Fruit fly (Drosophila melanogaster) whole organism, embryonic: Measurements from ENCODE around the gene parvin.

Experiments used
- Abd-B ChIP-seq: fragments of 200-800 bp; sonication (Bioruptor generic); optimal IDR thresholded peaks from 2 replicates; lab custom pipeline; 2018; ENCODE audit warnings: missing biosample characterization, mild to moderate bottlenecking, missing genetic modification characterization, moderate library complexity
- Asciz ChIP-seq: fragments of 200-800 bp; sonication (Bioruptor generic); optimal IDR thresholded peaks from 2 replicates; lab custom pipeline; 2017; ENCODE audit warnings: missing biosample characterization, mild to moderate bottlenecking, missing genetic modification characterization, missing genetic modification reagents
- CG10267 ChIP-seq: fragments of 200-800 bp; sonication (Bioruptor generic); optimal IDR thresholded peaks from 2 replicates; lab custom pipeline; 2018; ENCODE audit warnings: missing biosample characterization, mild to moderate bottlenecking, missing genetic modification characterization, moderate library complexity
- CG10462 ChIP-seq: fragments of 200-800 bp; sonication (Bioruptor generic); optimal IDR thresholded peaks from 2 replicates; lab custom pipeline; 2016; ENCODE audit warnings: missing biosample characterization, missing genetic modification characterization
- CG10565 ChIP-seq: fragments of 200-800 bp; sonication (Bioruptor generic); optimal IDR thresholded peaks from 3 replicates; lab custom pipeline; 2016; ENCODE audit warnings: missing biosample characterization, mild to moderate bottlenecking, missing genetic modification characterization
- CG11085 ChIP-seq: fragments of 200-800 bp; sonication (Bioruptor generic); IDR thresholded peaks from 2 replicates; pipeline ENCODE4 v1.3.6; 2022; ENCODE audit warnings: missing biosample characterization, missing genetic modification characterization
- CG11456 ChIP-seq: fragments of 200-800 bp; sonication (Bioruptor generic); IDR thresholded peaks from 3 replicates; pipeline ENCODE4 v1.3.6; 2022; ENCODE audit warnings: missing biosample characterization, missing genetic modification characterization
- CG12391 ChIP-seq: fragments of 200-800 bp; sonication (Bioruptor generic); optimal IDR thresholded peaks from 3 replicates; lab custom pipeline; 2018; ENCODE audit warnings: missing biosample characterization, mild to moderate bottlenecking, missing genetic modification characterization, moderate library complexity
- CG13894 ChIP-seq: fragments of 200-800 bp; sonication (Bioruptor generic); optimal IDR thresholded peaks from 3 replicates; lab custom pipeline; 2018; ENCODE audit warnings: missing biosample characterization, mild to moderate bottlenecking, missing genetic modification characterization, moderate library complexity
- CG2120 ChIP-seq: fragments of 200-800 bp; sonication (Bioruptor generic); optimal IDR thresholded peaks from 3 replicates; lab custom pipeline; 2016; ENCODE audit warnings: missing biosample characterization, missing genetic modification characterization
- CG31224 ChIP-seq: fragments of 200-800 bp; sonication (Bioruptor generic); IDR thresholded peaks from 2 replicates; pipeline ENCODE4 v1.3.6; 2022; ENCODE audit warnings: missing biosample characterization, missing genetic modification characterization
- CG31365 ChIP-seq: fragments of 200-800 bp; sonication (Bioruptor generic); optimal IDR thresholded peaks from 2 replicates; lab custom pipeline; 2018; ENCODE audit warnings: missing biosample characterization, mild to moderate bottlenecking, missing genetic modification characterization
- CG32772 ChIP-seq: fragments of 200-800 bp; sonication (Bioruptor generic); IDR thresholded peaks from 2 replicates; pipeline ENCODE4 v1.3.6; 2022; ENCODE audit warnings: missing biosample characterization, missing genetic modification characterization
- CG4404 ChIP-seq: fragments of 200-800 bp; sonication (Bioruptor generic); IDR thresholded peaks from 2 replicates; pipeline ENCODE4 v1.3.6; 2022; ENCODE audit warnings: missing biosample characterization, missing genetic modification characterization
- CG6654 ChIP-seq: fragments of 200-800 bp; sonication (Bioruptor generic); optimal IDR thresholded peaks from 2 replicates; lab custom pipeline; 2017; ENCODE audit warnings: missing biosample characterization, mild to moderate bottlenecking, missing genetic modification characterization
- CG6683 ChIP-seq: fragments of 200-800 bp; sonication (Bioruptor generic); optimal IDR thresholded peaks from 2 replicates; lab custom pipeline; 2017; ENCODE audit warnings: missing biosample characterization, mild to moderate bottlenecking, missing genetic modification characterization, missing genetic modification reagents
- CG9727 ChIP-seq: fragments of 200-800 bp; sonication (Bioruptor generic); optimal IDR thresholded peaks from 3 replicates; lab custom pipeline; 2017; ENCODE audit warnings: missing biosample characterization, mild to moderate bottlenecking, missing genetic modification characterization
- Chrac-16 ChIP-seq: fragments of 200-800 bp; sonication (Bioruptor generic); optimal IDR thresholded peaks from 3 replicates; lab custom pipeline; 2016; ENCODE audit warnings: missing biosample characterization, missing genetic modification characterization
- Dip3 ChIP-seq: fragments of 200-800 bp; sonication (Bioruptor generic); optimal IDR thresholded peaks from 3 replicates; lab custom pipeline; 2016; ENCODE audit warnings: missing biosample characterization, missing genetic modification characterization
- Eip74EF ChIP-seq, 2 experiments: fragments of 200-800 bp in 1 of 2; fragments of >200 bp in 1 of 2; sonication (Bioruptor generic) in 1 of 2; optimal IDR thresholded peaks; 2 replicates each; lab custom pipeline; 2017 to 2019; ENCODE audit warnings: missing biosample characterization in 2 of 2, missing genetic modification characterization in 2 of 2, mild to moderate bottlenecking in 1 of 2, moderate library complexity in 1 of 2
- Ets65A ChIP-seq: fragments of 200-800 bp; sonication (Bioruptor generic); peaks from one replicate; lab custom pipeline; 2016; ENCODE audit warnings: missing biosample characterization, missing genetic modification characterization
- HLH54F ChIP-seq: fragments of 200-800 bp; sonication (Bioruptor generic); optimal IDR thresholded peaks from 3 replicates; lab custom pipeline; 2016; ENCODE audit warnings: missing biosample characterization, missing genetic modification characterization
- MESR4 ChIP-seq: fragments of 200-800 bp; sonication (Bioruptor generic); optimal IDR thresholded peaks from 2 replicates; lab custom pipeline; 2018; ENCODE audit warnings: missing biosample characterization, mild to moderate bottlenecking, missing genetic modification characterization, moderate library complexity
- Neu2 ChIP-seq: fragments of 200-800 bp; sonication (Bioruptor generic); optimal IDR thresholded peaks from 3 replicates; lab custom pipeline; 2016; ENCODE audit warnings: missing biosample characterization, missing genetic modification characterization, borderline replicate concordance
- Nf-YC ChIP-seq: fragments of 200-800 bp; optimal IDR thresholded peaks from 3 replicates; lab custom pipeline; 2019; ENCODE audit warnings: missing biosample characterization, mild to moderate bottlenecking, missing genetic modification characterization, moderate library complexity
- NfI ChIP-seq: fragments of 200-800 bp; sonication (Bioruptor generic); optimal IDR thresholded peaks from 3 replicates; lab custom pipeline; 2018; ENCODE audit warnings: missing biosample characterization, mild to moderate bottlenecking, missing genetic modification characterization, moderate library complexity
- Rx ChIP-seq: fragments of 200-800 bp; sonication (Bioruptor generic); IDR thresholded peaks from 2 replicates; pipeline ENCODE4 v1.3.6; 2022; ENCODE audit warnings: missing biosample characterization, missing genetic modification characterization
- Sox102F ChIP-seq: fragments of 200-800 bp; sonication (Bioruptor generic); optimal IDR thresholded peaks from 2 replicates; lab custom pipeline; 2018; ENCODE audit warnings: missing biosample characterization, mild to moderate bottlenecking, missing genetic modification characterization, moderate library complexity
- Taf1 ChIP-seq: fragments of 200-800 bp; sonication (Bioruptor generic); IDR thresholded peaks from 2 replicates; pipeline ENCODE4 v1.3.6; 2022; ENCODE audit warnings: missing biosample characterization, missing genetic modification characterization
- bbx ChIP-seq: fragments of 200-800 bp; sonication (Bioruptor generic); IDR thresholded peaks from 2 replicates; pipeline ENCODE4 v1.3.6; 2022; ENCODE audit warnings: missing biosample characterization, missing genetic modification characterization; ENCODE audit not compliant: partially characterized antibody
- bsh ChIP-seq, 2 experiments: fragments of 200-800 bp; sonication (Bioruptor generic); optimal IDR thresholded peaks; 2 replicates each; lab custom pipeline; 2017 to 2018; ENCODE audit warnings: mild to moderate bottlenecking in 2 of 2, missing biosample characterization in 2 of 2, missing genetic modification characterization in 2 of 2, moderate library complexity in 1 of 2
- btn ChIP-seq: fragments of 200-800 bp; sonication (Bioruptor generic); optimal IDR thresholded peaks from 2 replicates; lab custom pipeline; 2016; ENCODE audit warnings: missing biosample characterization, missing genetic modification characterization
- cato ChIP-seq: fragments of 200-800 bp; sonication (Bioruptor generic); optimal IDR thresholded peaks from 2 replicates; lab custom pipeline; 2016; ENCODE audit warnings: missing biosample characterization, missing genetic modification characterization, borderline replicate concordance
- caup ChIP-seq: fragments of 200-800 bp; sonication (Bioruptor generic); optimal IDR thresholded peaks from 3 replicates; lab custom pipeline; 2017; ENCODE audit warnings: missing biosample characterization, mild to moderate bottlenecking, missing genetic modification characterization, moderate library complexity; ENCODE audit not compliant: severe bottlenecking
- chm ChIP-seq: fragments of 200-800 bp; sonication (Bioruptor generic); IDR thresholded peaks from 2 replicates; pipeline ENCODE4 v1.3.6; 2022; ENCODE audit warnings: missing biosample characterization, missing genetic modification characterization
- cwo ChIP-seq: fragments of 200-800 bp; sonication (Bioruptor generic); optimal IDR thresholded peaks from 3 replicates; lab custom pipeline; 2017; ENCODE audit warnings: missing biosample characterization, missing genetic modification characterization, mild to moderate bottlenecking, moderate library complexity, missing genetic modification reagents
- danr ChIP-seq: fragments of 200-800 bp; sonication (Bioruptor generic); IDR thresholded peaks from 2 replicates; pipeline ENCODE4 v1.3.6; 2022; ENCODE audit warnings: missing biosample characterization, missing genetic modification characterization
- dpn ChIP-seq, 2 experiments: fragments of 200-800 bp; sonication (Bioruptor generic); optimal IDR thresholded peaks; 3 replicates each; lab custom pipeline; 2016; ENCODE audit warnings: missing biosample characterization in 2 of 2, missing genetic modification characterization in 2 of 2
- gsb-n ChIP-seq: fragments of 200-800 bp; sonication (Bioruptor generic); optimal IDR thresholded peaks from 3 replicates; lab custom pipeline; 2018; ENCODE audit warnings: missing biosample characterization, mild to moderate bottlenecking, missing genetic modification characterization
- kni ChIP-seq: fragments of 200-800 bp; sonication (Bioruptor generic); optimal IDR thresholded peaks from 3 replicates; lab custom pipeline; 2017; ENCODE audit warnings: mild to moderate bottlenecking, missing biosample characterization, missing genetic modification reagents, missing genetic modification characterization
- lbe ChIP-seq: fragments of 200-800 bp; sonication (Bioruptor generic); optimal IDR thresholded peaks from 2 replicates; lab custom pipeline; 2016; ENCODE audit warnings: missing biosample characterization, mild to moderate bottlenecking, missing genetic modification characterization
- lola ChIP-seq, 3 experiments: fragments of >200 bp in 2 of 3; fragments of 200-800 bp in 1 of 3; sonication (Bioruptor generic) in 1 of 3; optimal IDR thresholded peaks; 2 replicates each; lab custom pipeline; 2017 to 2019; ENCODE audit warnings: missing biosample characterization in 3 of 3, missing genetic modification characterization in 3 of 3, mild to moderate bottlenecking in 1 of 3, moderate library complexity in 1 of 3
- nau ChIP-seq: fragments of 200-800 bp; sonication (Bioruptor generic); optimal IDR thresholded peaks from 3 replicates; lab custom pipeline; 2017; ENCODE audit warnings: missing biosample characterization, mild to moderate bottlenecking, missing genetic modification characterization, missing genetic modification reagents
- pum ChIP-seq: fragments of 200-800 bp; sonication (Bioruptor generic); optimal IDR thresholded peaks from 2 replicates; lab custom pipeline; 2016; ENCODE audit warnings: missing biosample characterization, missing genetic modification characterization
- rib ChIP-seq: fragments of 200-800 bp; sonication (Bioruptor generic); IDR thresholded peaks from 2 replicates; pipeline ENCODE4 v1.3.6; 2022; ENCODE audit warnings: missing biosample characterization, missing genetic modification characterization
- sens-2 ChIP-seq: fragments of 200-800 bp; sonication (Bioruptor generic); IDR thresholded peaks from 2 replicates; pipeline ENCODE4 v1.3.6; 2022; ENCODE audit warnings: missing biosample characterization, missing genetic modification characterization
- sima ChIP-seq: fragments of 200-800 bp; sonication (Bioruptor generic); optimal IDR thresholded peaks from 2 replicates; lab custom pipeline; 2016; ENCODE audit warnings: missing biosample characterization, missing genetic modification characterization
- sisA ChIP-seq: fragments of 200-800 bp; sonication (Bioruptor generic); IDR thresholded peaks from 2 replicates; pipeline ENCODE4 v1.3.6; 2022; ENCODE audit warnings: missing biosample characterization, missing genetic modification characterization
- trem ChIP-seq: fragments of 200-800 bp; optimal IDR thresholded peaks from 3 replicates; lab custom pipeline; 2019; ENCODE audit warnings: missing biosample characterization, mild to moderate bottlenecking, missing genetic modification characterization, moderate library complexity
- twi ChIP-seq: fragments of 200-800 bp; optimal IDR thresholded peaks from 2 replicates; lab custom pipeline; 2019; ENCODE audit warnings: missing biosample characterization, mild to moderate bottlenecking, missing genetic modification characterization, moderate library complexity

parvin gene

dm6 chrX:19763440-19764002 is 17.7 kb downstream of the parvin start (continued):
- peak; percentile 36 for TF ChIP-seq CG2120 (GFP tag; lab: Kevin White, UChicago)
- no peak for TF ChIP-seq Asciz (GFP tag; lab: Kevin White, UChicago)
- TF ChIP-seq Nf-YC, result no peak
- TF ChIP-seq btn (GFP tag; lab: Kevin White, UChicago), result no peak
- no peak for TF ChIP-seq NfI (GFP tag; lab: Kevin White, UChicago)
- peak; percentile 53 for TF ChIP-seq CG9727
- no peak for TF ChIP-seq trem (tag; lab: Kevin White, UChicago)
- TF ChIP-seq twi, result peak; percentile 65
- no peak for TF ChIP-seq CG10565 (GFP tag; lab: Kevin White, UChicago)
- peak; percentile 2 for TF ChIP-seq CG10267 (tag; lab: Kevin White, UChicago)
- no peak for TF ChIP-seq Neu2 (GFP tag; lab: Kevin White, UChicago)
- TF ChIP-seq CG31224, result no peak
- TF ChIP-seq Dip3 (GFP tag; lab: Kevin White, UChicago), result no peak
- TF ChIP-seq nau (GFP tag; lab: Kevin White, UChicago), result no peak
- TF ChIP-seq pum (GFP tag; lab: Kevin White, UChicago), result no peak
- TF ChIP-seq CG32772 (GFP tag; lab: Robert Waterston, UW), result no peak
- TF ChIP-seq CG6654 (GFP tag; lab: Kevin White, UChicago), result no peak
- peak; percentile 6 for TF ChIP-seq Sox102F (GFP tag; lab: Kevin White, UChicago)
- peak; percentile 58 for TF ChIP-seq Ets65A (GFP tag; lab: Kevin White, UChicago)
- TF ChIP-seq sens-2 (GFP tag; lab: Robert Waterston, UW), result no peak
- no peak for TF ChIP-seq HLH54F (GFP tag; lab: Kevin White, UChicago)
- TF ChIP-seq dpn (GFP tag; optimal IDR thresholded peaks at IDR 0.05; lab: Kevin White, UChicago), result peak in 1 of 2 experiments; percentile 9
- TF ChIP-seq Eip74EF (GFP tag; optimal IDR thresholded peaks at IDR 0.05; lab: Kevin White, UChicago), result no peak
- TF ChIP-seq Chrac-16 (GFP tag; lab: Kevin White, UChicago), result no peak
- TF ChIP-seq CG31365 (tag; lab: Kevin White, UChicago), result no peak
- no peak for TF ChIP-seq gsb-n (tag; lab: Kevin White, UChicago)
- no peak for TF ChIP-seq cwo (GFP tag; lab: Kevin White, UChicago)
- no peak for TF ChIP-seq MESR4 (GFP tag; lab: Kevin White, UChicago)
- TF ChIP-seq caup (GFP tag; lab: Kevin White, UChicago), result no peak
- TF ChIP-seq Taf1 (GFP tag; lab: Robert Waterston, UW), result no peak
- no peak for TF ChIP-seq danr
- peak in 1 of 2 experiments; percentile 5 for TF ChIP-seq bsh (GFP tag; optimal IDR thresholded peaks at IDR 0.05; lab: Kevin White, UChicago)
- TF ChIP-seq CG4404, result no peak
- no peak for TF ChIP-seq cato (GFP tag; lab: Kevin White, UChicago)
- TF ChIP-seq Abd-B, result no peak
- TF ChIP-seq CG11456 (GFP tag; lab: Robert Waterston, UW), result no peak
- TF ChIP-seq CG13894, result no peak
- TF ChIP-seq chm (GFP tag; lab: Robert Waterston, UW), result no peak
- no peak for TF ChIP-seq CG6683
- peak; percentile 22; the same call in 1 of the 2 replicates for TF ChIP-seq sisA (GFP tag; lab: Robert Waterston, UW)
- no peak for TF ChIP-seq rib (GFP tag; lab: Robert Waterston, UW)
- TF ChIP-seq CG12391 (tag; lab: Kevin White, UChicago), result peak; percentile 20
- TF ChIP-seq Rx, result no peak
- no peak for TF ChIP-seq kni (GFP tag; lab: Kevin White, UChicago)
- TF ChIP-seq lola (GFP tag; optimal IDR thresholded peaks at IDR 0.05; lab: Kevin White, UChicago), result no peak
- TF ChIP-seq lbe (GFP tag; lab: Kevin White, UChicago), result no peak
- TF ChIP-seq sima (GFP tag; lab: Kevin White, UChicago), result no peak
- TF ChIP-seq bbx, result no peak
- peak; percentile 8 for TF ChIP-seq CG10462
- no peak for TF ChIP-seq CG11085 (GFP tag; lab: Robert Waterston, UW)
